Fruit fly (Drosophila melanogaster) whole organism, embryonic: Measurements from ENCODE around the gene pps.

Experiments used
- Ssrp ChIP-seq: fragments of 200-800 bp; sonication (Bioruptor generic); optimal IDR thresholded peaks from 2 replicates; lab custom pipeline; 2018; ENCODE audit warnings: missing biosample characterization, mild to moderate bottlenecking, missing genetic modification characterization, moderate library complexity
- gfzf ChIP-seq: fragments of 200-800 bp; sonication (Bioruptor generic); optimal IDR thresholded peaks from 2 replicates; lab custom pipeline; 2016; ENCODE audit warnings: missing biosample characterization, mild to moderate bottlenecking, missing genetic modification characterization, moderate library complexity
- pzg ChIP-seq: fragments of 200-800 bp; sonication (Bioruptor generic); optimal IDR thresholded peaks from 3 replicates; lab custom pipeline; 2018; ENCODE audit warnings: missing biosample characterization, mild to moderate bottlenecking, missing genetic modification characterization, moderate library complexity
- vfl ChIP-seq: fragments of 200-800 bp; sonication (Bioruptor generic); optimal IDR thresholded peaks from 2 replicates; lab custom pipeline; 2016; ENCODE audit warnings: missing biosample characterization, missing genetic modification characterization

dm6 chr3R:12385949-12386348 lies 27.7 kb upstream of the pps start, which contains the start of gene Sol1:
- TF ChIP-seq vfl (GFP tag; lab: Kevin White, UChicago) (no peak), Ssrp (tag; lab: Kevin White, UChicago) (no peak), pzg (no peak), gfzf (GFP tag; lab: Kevin White, UChicago) (no peak)
